Worm (Caenorhabditis elegans) whole organism, L3 larva: ENCODE results near the gene ceh-31.
"Not testable (repeated sequence)": the region's sequence is repeated elsewhere in the genome, so short reads cannot be mapped to it uniquely, and the experiment has no call there.

ENCODE experiments used
- ama-1 ChIP-seq: fragments of 150-350 bp; optimal IDR thresholded peaks from 2 replicates; lab custom pipeline; 2018
- elt-3 ChIP-seq, 3 experiments: fragments of 150-350 bp in 1 of 3; sonication (generic microtip) in 2 of 3; optimal IDR thresholded peaks; 2 replicates in 2 of 3; 4 replicates in 1 of 3; lab custom pipeline; 2014 to 2017; ENCODE audit warnings: missing biosample characterization in 3 of 3, missing genetic modification characterization in 3 of 3
- fkh-10 ChIP-seq: sonication (generic microtip); optimal IDR thresholded peaks from 2 replicates; lab custom pipeline; 2017; ENCODE audit warnings: missing biosample characterization, missing genetic modification reagents, missing genetic modification characterization
- fos-1 ChIP-seq: fragments of 150-350 bp; optimal IDR thresholded peaks from 2 replicates; lab custom pipeline; 2014; ENCODE audit warnings: missing biosample characterization, missing genetic modification characterization
- nfya-1 ChIP-seq: sonication (generic microtip); optimal IDR thresholded peaks from 2 replicates; lab custom pipeline; 2017; ENCODE audit warnings: missing genetic modification characterization, mild to moderate bottlenecking, missing compliant biosample characterization, antibody characterized with exemption, moderate library complexity; ENCODE audit not compliant: insufficient read depth
- nhr-25 ChIP-seq: sonication (generic microtip); optimal IDR thresholded peaks from 2 replicates; lab custom pipeline; 2017; ENCODE audit warnings: missing biosample characterization, missing genetic modification characterization
- pqm-1 ChIP-seq: fragments of 150-350 bp; optimal IDR thresholded peaks from 2 replicates; lab custom pipeline; 2017; ENCODE audit warnings: missing biosample characterization, missing genetic modification characterization, inconsistent platforms
- tbx-2 ChIP-seq: sonication (generic microtip); optimal IDR thresholded peaks from 2 replicates; lab custom pipeline; 2016; ENCODE audit warnings: mild to moderate bottlenecking, missing genetic modification characterization, missing compliant biosample characterization
- unc-39 ChIP-seq: sonication (generic microtip); optimal IDR thresholded peaks from 4 replicates; lab custom pipeline; 2017; ENCODE audit warnings: missing biosample characterization, missing genetic modification characterization
- unc-62 ChIP-seq: fragments of 150-350 bp; sonication (generic microtip); optimal IDR thresholded peaks from 4 replicates; lab custom pipeline; 2014; ENCODE audit warnings: missing biosample characterization, missing genetic modification reagents, missing genetic modification characterization
- zag-1 ChIP-seq: fragments of 150-350 bp; optimal IDR thresholded peaks from 2 replicates; lab custom pipeline; 2014; ENCODE audit warnings: missing biosample characterization, missing genetic modification characterization
- ztf-4 ChIP-seq: fragments of 150-350 bp; optimal IDR thresholded peaks from 2 replicates; lab custom pipeline; 2014; ENCODE audit warnings: missing biosample characterization, missing genetic modification characterization

DNA sequence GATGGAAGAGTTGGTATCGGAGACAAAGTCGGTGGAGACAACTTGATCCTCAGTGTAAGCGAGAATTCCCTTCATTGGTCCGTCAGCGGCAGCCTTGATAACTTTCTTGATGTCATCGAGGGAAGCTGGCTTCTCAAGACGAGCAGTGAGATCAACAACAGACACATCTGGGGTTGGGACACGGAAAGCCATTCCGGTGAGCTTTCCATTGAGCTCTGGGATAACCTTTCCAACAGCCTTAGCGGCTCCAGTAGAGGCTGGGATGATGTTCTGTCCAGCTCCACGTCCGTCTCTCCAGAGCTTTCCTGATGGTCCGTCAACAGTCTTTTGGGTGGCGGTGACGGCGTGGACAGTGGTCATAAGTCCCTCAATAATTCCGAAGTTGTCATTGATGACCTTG, 43.5 kb upstream of the ceh-31 start:
- not testable (repeated sequence) for TF ChIP-seq fkh-10; unc-62 (GFP tag; lab: Kevin White, UChicago); pqm-1 (tag; lab: Kevin White, UChicago); unc-39 (tag; lab: Kevin White, UChicago); nfya-1 (tag; lab: Kevin White, UChicago); tbx-2 (tag; lab: Kevin White, UChicago); zag-1 (tag; lab: Kevin White, UChicago); ztf-4 (tag; lab: Kevin White, UChicago); elt-3 (tag; optimal IDR thresholded peaks at IDR 0.05; lab: Kevin White, UChicago); fos-1 (tag; lab: Kevin White, UChicago); nhr-25 (tag; lab: Kevin White, UChicago)
- TF ChIP-seq ama-1: peak; percentile 9
